Worm (Caenorhabditis elegans): ENCODE data around the gene ZK112.4.

- no peak for TF ChIP-seq unc-62 (GFP tag; optimal IDR thresholded peaks at IDR 0.05)
- TF ChIP-seq skn-1 (tag; optimal IDR thresholded peaks at IDR 0.05) = no peak
- TF ChIP-seq ama-1 (optimal IDR thresholded peaks at IDR 0.05) = no peak
- no peak for TF ChIP-seq ceh-82 (tag; optimal IDR thresholded peaks at IDR 0.05)
- no peak for TF ChIP-seq nhr-11 (tag; optimal IDR thresholded peaks at IDR 0.05)
- no peak for TF ChIP-seq aly-2 (tag; optimal IDR thresholded peaks at IDR 0.05)
- TF ChIP-seq lin-13 (GFP tag; optimal IDR thresholded peaks at IDR 0.05) = no peak
- no peak for TF ChIP-seq ZK546.5 (tag; optimal IDR thresholded peaks at IDR 0.05)
- TF ChIP-seq R02D3.7 (tag; optimal IDR thresholded peaks at IDR 0.05) = no peak
- TF ChIP-seq fos-1 (tag; optimal IDR thresholded peaks at IDR 0.05) = no peak
- no peak for TF ChIP-seq nhr-23 (tag; optimal IDR thresholded peaks at IDR 0.05)
- no peak for TF ChIP-seq snpc-4 (tag; optimal IDR thresholded peaks at IDR 0.05)
Observed at ce11 chrIII:7767415-7767814, 37.6 kb upstream of the ZK112.4 start, which contains the start of gene ZK686.5.

Data from whole organism, L2 larva.